Worm (Caenorhabditis elegans) whole organism, young adult: ENCODE results near the gene F47B10.6.

Experiments
- B0019.2 ChIP-seq: fragments of 200-800 bp; sonication (Bioruptor generic); conservative IDR thresholded peaks from 2 replicates; pipeline ENCODE4 v1.3.6; 2022; ENCODE audit warnings: missing genetic modification reagents, missing genetic modification characterization, missing compliant biosample characterization
- B0261.1 ChIP-seq: sonication (generic microtip); optimal IDR thresholded peaks from 2 replicates; lab custom pipeline; 2016; ENCODE audit warnings: mild to moderate bottlenecking, missing genetic modification characterization, moderate library complexity, missing compliant biosample characterization
- B0336.3 ChIP-seq: fragments of 200-800 bp; sonication (Bioruptor generic); IDR thresholded peaks from 2 replicates; pipeline ENCODE4 v1.3.6; 2022; ENCODE audit warnings: missing genetic modification characterization, missing compliant biosample characterization
- F22D6.2 ChIP-seq: sonication (generic microtip); optimal IDR thresholded peaks from 2 replicates; lab custom pipeline; 2016; ENCODE audit warnings: mild to moderate bottlenecking, missing genetic modification characterization, missing compliant biosample characterization
- F37B4.10 ChIP-seq: fragments of 200-800 bp; sonication (Bioruptor generic); IDR thresholded peaks from 2 replicates; pipeline ENCODE4 v1.3.6; 2022; ENCODE audit warnings: missing genetic modification characterization, missing compliant biosample characterization
- F39B2.1 ChIP-seq: fragments of 200-800 bp; sonication (Bioruptor generic); IDR thresholded peaks from 2 replicates; pipeline ENCODE4 v1.3.6; 2022; ENCODE audit warnings: missing genetic modification reagents, missing genetic modification characterization, missing compliant biosample characterization
- F52B5.7 ChIP-seq: sonication (generic microtip); optimal IDR thresholded peaks from 2 replicates; lab custom pipeline; 2016; ENCODE audit warnings: mild to moderate bottlenecking, missing genetic modification characterization, missing compliant biosample characterization
- F57A8.1 ChIP-seq: fragments of 200-800 bp; sonication (Bioruptor generic); optimal IDR thresholded peaks from 2 replicates; lab custom pipeline; 2018; ENCODE audit warnings: mild to moderate bottlenecking, missing genetic modification characterization, moderate library complexity, missing compliant biosample characterization
- K12H6.12 ChIP-seq: fragments of 200-800 bp; sonication (Bioruptor generic); optimal IDR thresholded peaks from 2 replicates; lab custom pipeline; 2018; ENCODE audit warnings: mild to moderate bottlenecking, missing genetic modification characterization, missing compliant biosample characterization
- Y53F4B.3 ChIP-seq: fragments of 200-800 bp; sonication (Bioruptor generic); IDR thresholded peaks from 2 replicates; pipeline ENCODE4 v1.3.6; 2022; ENCODE audit warnings: missing genetic modification reagents, missing genetic modification characterization, missing compliant biosample characterization
- Y95B8A.8 ChIP-seq: fragments of 200-800 bp; sonication (Bioruptor generic); IDR thresholded peaks from 2 replicates; pipeline ENCODE4 v1.3.6; 2022; ENCODE audit warnings: missing genetic modification reagents, missing genetic modification characterization, missing compliant biosample characterization
- ZK185.1 ChIP-seq: sonication (generic microtip); optimal IDR thresholded peaks from 2 replicates; lab custom pipeline; 2016; ENCODE audit warnings: mild to moderate bottlenecking, missing genetic modification characterization, missing compliant biosample characterization; ENCODE audit not compliant: poor library complexity, severe bottlenecking
- aptf-3 ChIP-seq: fragments of 200-800 bp; sonication (Bioruptor generic); IDR thresholded peaks from 2 replicates; pipeline ENCODE4 v1.3.6; 2022; ENCODE audit warnings: missing genetic modification characterization, missing compliant biosample characterization
- atf-7 ChIP-seq: sonication (generic microtip); optimal IDR thresholded peaks from 2 replicates; lab custom pipeline; 2017; ENCODE audit warnings: mild to moderate bottlenecking, missing genetic modification characterization, missing compliant biosample characterization
- attf-6 ChIP-seq: fragments of 200-800 bp; sonication (Bioruptor generic); IDR thresholded peaks from 2 replicates; pipeline ENCODE4 v1.3.6; 2022; ENCODE audit warnings: missing genetic modification reagents, missing genetic modification characterization, missing compliant biosample characterization
- ceh-100 ChIP-seq: fragments of 200-800 bp; sonication (Bioruptor generic); IDR thresholded peaks from 2 replicates; pipeline ENCODE4 v1.3.6; 2022; ENCODE audit warnings: missing genetic modification reagents, missing genetic modification characterization, missing compliant biosample characterization
- ceh-27 ChIP-seq: fragments of 200-800 bp; sonication (Bioruptor generic); optimal IDR thresholded peaks from 2 replicates; lab custom pipeline; 2018; ENCODE audit warnings: mild to moderate bottlenecking, missing genetic modification characterization, moderate library complexity, missing compliant biosample characterization
- ceh-40 ChIP-seq: fragments of 200-800 bp; sonication (Bioruptor generic); IDR thresholded peaks from 2 replicates; pipeline ENCODE4 v1.3.6; 2022; ENCODE audit warnings: missing genetic modification characterization, missing compliant biosample characterization
- die-1 ChIP-seq: sonication (generic microtip); optimal IDR thresholded peaks from 2 replicates; lab custom pipeline; 2016; ENCODE audit warnings: missing genotype, mild to moderate bottlenecking, missing genetic modification characterization, missing compliant biosample characterization
- egl-44 ChIP-seq: fragments of 200-800 bp; sonication (Bioruptor generic); IDR thresholded peaks from 2 replicates; pipeline ENCODE4 v1.3.6; 2022; ENCODE audit warnings: missing genetic modification reagents, missing genetic modification characterization, missing compliant biosample characterization
- gei-17 ChIP-seq: fragments of 200-800 bp; sonication (Bioruptor generic); optimal IDR thresholded peaks from 2 replicates; lab custom pipeline; 2018; ENCODE audit warnings: mild to moderate bottlenecking, missing genetic modification characterization, missing compliant biosample characterization
- hlh-26 ChIP-seq: fragments of 200-800 bp; sonication (Bioruptor generic); conservative IDR thresholded peaks from 2 replicates; pipeline ENCODE4 v1.3.6; 2022; ENCODE audit warnings: missing genetic modification reagents, missing genetic modification characterization, missing compliant biosample characterization
- lin-35 ChIP-seq, 3 experiments: fragments of 150-350 bp in 2 of 3; sonication (generic microtip) in 1 of 3; optimal IDR thresholded peaks; 2 replicates each; lab custom pipeline; 2014 to 2018; ENCODE audit warnings: missing biosample characterization in 3 of 3, missing genetic modification characterization in 3 of 3, missing genetic modification reagents in 3 of 3
- madf-10 ChIP-seq: sonication (generic microtip); optimal IDR thresholded peaks from 2 replicates; lab custom pipeline; 2016; ENCODE audit warnings: mild to moderate bottlenecking, missing genetic modification characterization, missing compliant biosample characterization
- mcd-1 ChIP-seq: fragments of 200-800 bp; sonication (Bioruptor generic); IDR thresholded peaks from 2 replicates; pipeline ENCODE4 v1.3.6; 2022; ENCODE audit warnings: missing genetic modification reagents, missing genetic modification characterization, missing compliant biosample characterization
- pha-4 ChIP-seq: fragments of 150-350 bp; sonication (generic microtip); optimal IDR thresholded peaks from 2 replicates; lab custom pipeline; 2014; ENCODE audit warnings: missing biosample characterization, missing genetic modification reagents, missing genetic modification characterization
- rcor-1 ChIP-seq: fragments of 200-800 bp; sonication (Bioruptor generic); IDR thresholded peaks from 2 replicates; pipeline ENCODE4 v1.3.6; 2022; ENCODE audit warnings: missing genetic modification reagents, missing genetic modification characterization, missing compliant biosample characterization
- sdz-38 ChIP-seq: sonication (generic microtip); optimal IDR thresholded peaks from 2 replicates; lab custom pipeline; 2016; ENCODE audit warnings: missing genotype, missing genetic modification characterization, missing compliant biosample characterization
- snpc-1.1 ChIP-seq: sonication (generic microtip); optimal IDR thresholded peaks from 2 replicates; lab custom pipeline; 2017; ENCODE audit warnings: missing genetic modification characterization, mild to moderate bottlenecking, missing compliant biosample characterization, antibody characterized with exemption, moderate library complexity, missing genotype, missing genetic modification reagents; ENCODE audit not compliant: insufficient read depth
- snpc-1.3 ChIP-seq: sonication (generic microtip); optimal IDR thresholded peaks from 2 replicates; lab custom pipeline; 2017; ENCODE audit warnings: missing genetic modification characterization, mild to moderate bottlenecking, missing compliant biosample characterization, antibody characterized with exemption, moderate library complexity, missing genotype, missing genetic modification reagents; ENCODE audit not compliant: insufficient read depth
- tbx-9 ChIP-seq: sonication (generic microtip); optimal IDR thresholded peaks from 2 replicates; lab custom pipeline; 2016; ENCODE audit warnings: borderline replicate concordance, missing genetic modification characterization, inconsistent platforms, missing compliant biosample characterization
- tlf-1 ChIP-seq: fragments of 200-800 bp; sonication (Bioruptor generic); optimal IDR thresholded peaks from 2 replicates; lab custom pipeline; 2018; ENCODE audit warnings: mild to moderate bottlenecking, missing genetic modification characterization, missing compliant biosample characterization
- unc-62 ChIP-seq: fragments of 150-350 bp; optimal IDR thresholded peaks from 2 replicates; lab custom pipeline; 2014; ENCODE audit warnings: missing biosample characterization, missing genetic modification reagents, missing genetic modification characterization
- ztf-22 ChIP-seq: fragments of 200-800 bp; sonication (Bioruptor generic); optimal IDR thresholded peaks from 2 replicates; lab custom pipeline; 2018; ENCODE audit warnings: mild to moderate bottlenecking, missing genetic modification characterization, moderate library complexity, missing compliant biosample characterization
- ztf-26 ChIP-seq: sonication (generic microtip); optimal IDR thresholded peaks from 2 replicates; lab custom pipeline; 2017; ENCODE audit warnings: missing genetic modification characterization, missing compliant biosample characterization
- ztf-3 ChIP-seq: fragments of 200-800 bp; sonication (Bioruptor generic); optimal IDR thresholded peaks from 2 replicates; lab custom pipeline; 2018; ENCODE audit warnings: mild to moderate bottlenecking, missing genetic modification characterization, missing compliant biosample characterization

The F47B10.6 gene

DNA sequence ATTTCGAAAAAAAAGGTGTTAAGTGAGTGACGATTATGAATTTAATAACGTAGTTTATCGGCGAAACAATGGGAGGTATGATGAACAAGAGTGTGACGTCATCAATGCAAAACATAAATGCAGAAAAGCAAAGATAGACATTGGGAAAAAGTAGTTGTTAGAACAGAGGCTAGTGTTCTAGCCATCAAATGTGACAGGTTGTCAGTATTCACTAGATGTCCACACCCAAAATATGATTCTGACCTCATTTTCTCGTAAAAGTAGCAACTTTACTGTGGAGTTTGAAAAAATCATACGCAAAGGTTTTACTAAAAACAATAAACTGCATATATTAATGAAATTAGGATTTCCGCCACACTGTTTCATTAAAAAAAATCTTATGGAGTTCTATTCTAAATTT, 37.1 kb upstream of the F47B10.6 start:
- TF ChIP-seq atf-7 (no peak), Y53F4B.3 (GFP tag; lab: Robert Waterston, UW) (no peak), F57A8.1 (GFP tag; lab: Kevin White, UChicago) (no peak), ceh-100 (no peak), F37B4.10 (no peak), egl-44 (GFP tag; lab: Robert Waterston, UW) (no peak), ceh-27 (GFP tag; lab: Kevin White, UChicago) (no peak), unc-62 (no peak), rcor-1 (GFP tag; lab: Robert Waterston, UW) (no peak), ztf-26 (tag; lab: Kevin White, UChicago) (no peak), ztf-22 (GFP tag; lab: Kevin White, UChicago) (no peak), F52B5.7 (tag; lab: Kevin White, UChicago) (no peak), F39B2.1 (GFP tag; lab: Robert Waterston, UW) (no peak), gei-17 (GFP tag; lab: Kevin White, UChicago) (no peak), K12H6.12 (tag; lab: Kevin White, UChicago) (no peak), ztf-3 (no peak), ZK185.1 (tag; lab: Kevin White, UChicago) (no peak)

DNA sequence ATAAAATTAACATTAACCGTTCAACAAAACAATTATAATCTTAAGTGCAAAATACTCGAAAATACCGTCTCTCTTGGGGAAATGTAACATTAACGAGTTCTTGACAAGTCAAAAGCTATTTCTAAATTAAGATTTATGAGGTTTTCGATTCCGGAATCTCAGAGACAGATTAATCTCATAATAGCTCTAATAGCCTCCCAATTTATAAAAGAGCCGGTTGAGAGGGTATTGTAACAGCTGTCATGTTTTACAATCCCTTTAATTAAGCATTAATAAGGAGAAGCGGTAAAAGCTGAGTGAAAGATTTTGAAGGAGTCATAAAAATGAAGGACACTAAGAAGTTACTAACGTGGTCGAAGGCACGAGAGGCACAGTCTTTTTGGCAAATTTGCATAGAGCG, 36.6 kb upstream of the F47B10.6 start:
- TF ChIP-seq B0019.2 (GFP tag; lab: Robert Waterston, UW): no peak
- TF ChIP-seq tlf-1: no peak
- no peak for TF ChIP-seq madf-10 (tag; lab: Kevin White, UChicago)
- no peak for TF ChIP-seq pha-4
- TF ChIP-seq lin-35 (GFP tag; optimal IDR thresholded peaks at IDR 0.05; lab: Kevin White, UChicago): no peak
- no peak for TF ChIP-seq B0336.3
- no peak for TF ChIP-seq tbx-9 (tag; lab: Kevin White, UChicago)
- no peak for TF ChIP-seq snpc-1.1
- TF ChIP-seq mcd-1 (GFP tag; lab: Robert Waterston, UW): no peak
- TF ChIP-seq F22D6.2 (tag; lab: Kevin White, UChicago): no peak
- no peak for TF ChIP-seq snpc-1.3 (tag; lab: Kevin White, UChicago)
- TF ChIP-seq B0261.1 (tag; lab: Kevin White, UChicago): no peak
- no peak for TF ChIP-seq attf-6 (GFP tag; lab: Robert Waterston, UW)

DNA sequence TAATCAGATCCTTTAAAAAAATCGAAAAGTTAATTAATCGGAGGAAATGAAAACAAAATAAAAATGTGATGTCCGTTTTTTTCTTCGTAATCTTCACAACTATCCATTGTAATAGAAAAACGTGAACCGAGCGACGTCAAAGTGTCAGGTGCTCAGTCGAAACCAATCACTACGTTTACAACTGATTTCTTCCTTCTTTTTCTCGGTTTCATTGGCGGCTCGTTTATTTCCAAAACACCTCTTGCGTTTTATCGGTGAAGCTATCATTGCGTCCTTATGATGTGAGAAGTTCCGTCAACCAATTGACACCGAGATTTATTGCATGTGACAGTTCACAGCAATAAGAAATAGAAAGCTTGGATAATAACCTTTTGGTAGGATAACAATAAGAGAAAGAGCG, 35.0 kb upstream of the F47B10.6 start:
- TF ChIP-seq aptf-3 (GFP tag; lab: Robert Waterston, UW) (no peak), die-1 (no peak), sdz-38 (no peak), ztf-22 (GFP tag; lab: Kevin White, UChicago) (no peak), hlh-26 (no peak), atf-7 (no peak)
- TF ChIP-seq, all 124 proteins: peak for 0

DNA sequence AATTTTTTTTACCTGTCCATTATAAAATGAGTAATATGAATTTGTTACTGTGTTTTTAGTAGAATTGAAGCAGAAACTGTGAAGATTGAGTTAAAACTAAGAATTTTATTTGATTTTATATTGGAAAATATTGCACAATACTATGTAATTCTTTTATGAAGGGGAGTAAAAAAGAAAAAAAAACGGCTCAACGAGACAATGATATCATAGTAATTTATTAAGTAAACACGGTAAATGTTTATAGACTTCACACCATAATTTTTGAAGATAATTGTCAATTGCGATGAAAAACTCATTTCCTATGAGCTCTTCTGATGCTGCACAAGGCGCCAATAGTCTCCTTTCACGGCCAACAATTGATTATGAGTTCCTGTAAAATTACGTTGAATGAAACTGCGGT, 29.1 kb upstream of the F47B10.6 start, which contains the start of gene pgp-5:
Gene pgp-5 (minus strand): TSS at position 87 of the 400 bp plus-strand sequence.
- TF ChIP-seq Y95B8A.8 (no peak), ceh-40 (GFP tag; lab: Robert Waterston, UW) (no peak), sdz-38 (no peak), atf-7 (no peak), ztf-22 (GFP tag; lab: Kevin White, UChicago) (no peak), hlh-26 (no peak)
